Fruit fly (Drosophila melanogaster): ENCODE measurements around the gene CG5116.

CG5116 gene

DNA sequence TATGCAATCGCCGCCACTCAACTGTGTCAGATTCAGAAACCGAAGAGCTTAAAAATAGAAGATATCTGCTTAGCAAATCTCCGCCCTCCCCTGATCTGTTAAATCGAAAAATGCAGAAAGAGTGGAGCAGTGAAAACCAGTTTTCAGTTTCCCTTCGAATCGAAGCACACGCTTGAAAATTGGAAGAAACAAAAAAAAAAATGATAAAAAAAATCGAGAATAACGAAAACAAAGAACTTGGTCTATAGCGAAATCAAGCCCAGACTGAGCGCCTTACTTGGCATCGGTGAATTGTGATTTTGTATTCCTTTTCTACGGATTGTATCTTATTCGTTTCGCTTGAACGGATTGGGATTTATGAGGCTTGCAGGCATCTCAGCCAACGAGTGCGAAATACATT lies 46.4 kb downstream of the CG5116 start:
- TF ChIP-seq fu2 (GFP tag; optimal IDR thresholded peaks at IDR 0.05) (no peak), nom (GFP tag; optimal IDR thresholded peaks at IDR 0.05) (peak; percentile 60), chinmo (GFP tag; IDR thresholded peaks at IDR 0.05; ENCODE audit: partially characterized antibody) (peak; percentile 80; the same call in 1 of the 4 replicates), Poxn (GFP tag; IDR thresholded peaks at IDR 0.05) (no peak), Hr78 (GFP tag; optimal IDR thresholded peaks at IDR 0.05) (no peak)

DNA sequence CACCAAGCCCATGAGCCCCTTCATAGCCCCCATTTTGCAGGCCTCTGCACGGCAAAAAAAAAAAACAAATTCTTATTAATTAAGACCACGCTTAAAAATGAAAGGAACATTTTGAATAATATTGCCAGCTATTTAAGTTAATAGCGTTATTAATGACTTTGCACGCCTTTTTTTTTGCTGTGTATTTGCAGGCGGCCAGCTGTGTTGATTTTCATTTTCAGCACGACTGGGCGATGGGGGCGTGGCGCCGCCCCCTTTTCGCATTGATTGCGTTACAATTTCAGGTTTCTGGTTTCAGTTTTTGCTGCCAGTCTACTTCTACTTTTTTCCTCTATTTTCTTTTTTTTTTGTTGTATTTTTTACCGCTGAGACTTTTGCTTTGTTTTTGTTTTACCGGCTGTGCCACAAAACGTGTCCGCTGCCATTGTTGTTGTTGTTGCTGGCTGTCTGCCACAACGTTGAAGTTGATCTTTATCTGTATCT lies 49.0 kb downstream of the CG5116 start:
- TF ChIP-seq dmrt99B (tag; optimal IDR thresholded peaks at IDR 0.05) (peak; percentile 51), sna (GFP tag; IDR thresholded peaks at IDR 0.05; ENCODE audit: partially characterized antibody) (no peak), tna (GFP tag; IDR thresholded peaks at IDR 0.05; ENCODE audit: partially characterized antibody) (no peak), Abd-B (GFP tag; optimal IDR thresholded peaks at IDR 0.05) (peak; percentile 13), CG2202 (tag; optimal IDR thresholded peaks at IDR 0.05) (no peak), CHES-1-like (GFP tag; optimal IDR thresholded peaks at IDR 0.05) (no peak), oc (tag; optimal IDR thresholded peaks at IDR 0.05) (peak; percentile 2), dimm (GFP tag; IDR thresholded peaks at IDR 0.05) (no peak), Lpt (GFP tag; optimal IDR thresholded peaks at IDR 0.05) (no peak), Myb (GFP tag; optimal IDR thresholded peaks at IDR 0.05) (peak; percentile 1), gro (GFP tag; optimal IDR thresholded peaks at IDR 0.05) (no peak), H15 (GFP tag; IDR thresholded peaks at IDR 0.05) (0 out of 3 replicates have a peak, but pooled peaks have one; percentile 30), Sox102F (GFP tag; optimal IDR thresholded peaks at IDR 0.05) (peak; percentile 47), CG9797 (GFP tag; optimal IDR thresholded peaks at IDR 0.05) (no peak), dan (GFP tag; IDR thresholded peaks at IDR 0.05) (no peak), CG2116 (GFP tag; optimal IDR thresholded peaks at IDR 0.05) (no peak), CG11398 (GFP tag; optimal IDR thresholded peaks at IDR 0.05) (no peak), CG10366 (GFP tag; IDR thresholded peaks at IDR 0.05) (peak; percentile 56), CG9727 (GFP tag; optimal IDR thresholded peaks at IDR 0.05) (no peak), H2.0 (GFP tag; IDR thresholded peaks at IDR 0.05) (0 out of 2 replicates have a peak, but pooled peaks have one; percentile 27), CG2678 (tag; optimal IDR thresholded peaks at IDR 0.05) (peak; percentile 21), sob (GFP tag; IDR thresholded peaks at IDR 0.05) (0 out of 2 replicates have a peak, but pooled peaks have one; percentile 37), sug (tag; optimal IDR thresholded peaks at IDR 0.05) (no peak), gem (tag; optimal IDR thresholded peaks at IDR 0.05) (peak; percentile 49), bsh (GFP tag; optimal IDR thresholded peaks at IDR 0.05) (peak in 1 of 2 experiments; percentile 87), CG1792 (GFP tag; optimal IDR thresholded peaks at IDR 0.05) (peak; percentile 11), ssp (GFP tag; IDR thresholded peaks at IDR 0.05) (peak; percentile 49), jumu (GFP tag; optimal IDR thresholded peaks at IDR 0.05) (no peak), lab (GFP tag; optimal IDR thresholded peaks at IDR 0.05) (peak; percentile 71), croc (GFP tag; conservative IDR thresholded peaks at IDR 0.05) (peak; percentile 29; the same call in 2 of the 3 replicates), Adf1 (GFP tag; IDR thresholded peaks at IDR 0.05) (no peak), lilli (GFP tag; optimal IDR thresholded peaks at IDR 0.05) (no peak), Pdp1 (GFP tag; optimal IDR thresholded peaks at IDR 0.05) (peak in 1 of 2 experiments; percentile 32), pb (GFP tag; optimal IDR thresholded peaks at IDR 0.05) (peak; percentile 8), Hmr (GFP tag; optimal IDR thresholded peaks at IDR 0.05) (peak; percentile 21), tin (GFP tag; optimal IDR thresholded peaks at IDR 0.05) (peak; percentile 43), CG2120 (GFP tag; optimal IDR thresholded peaks at IDR 0.05) (peak; percentile 3), pnt (GFP tag; optimal IDR thresholded peaks at IDR 0.05) (peak; percentile 39), HLH54F (GFP tag; optimal IDR thresholded peaks at IDR 0.05) (no peak), E2f2 (GFP tag; IDR thresholded peaks at IDR 0.05) (peak; percentile 6; the same call in 1 of the 2 replicates), CG18599 (GFP tag; optimal IDR thresholded peaks at IDR 0.05) (peak; percentile 46), E2f1 (GFP tag; IDR thresholded peaks at IDR 0.05) (peak; percentile 15; the same call in 1 of the 2 replicates), CG17612 (GFP tag; IDR thresholded peaks at IDR 0.05) (peak; percentile 8; the same call in 1 of the 2 replicates)

Measured in whole organism, embryonic.